Worm (Caenorhabditis elegans): Measurements from ENCODE around the gene cpt-6.

The cpt-6 gene

ce11 chrV:6514887-6515324 is 21.2 kb upstream of the cpt-6 start, which contains the start of gene dpy-11 (continued):
- TF ChIP-seq ceh-20 (GFP tag; IDR thresholded peaks at IDR 0.05): no peak
- peak; percentile 81 for TF ChIP-seq mep-1 (tag; optimal IDR thresholded peaks at IDR 0.05)
- no peak for TF ChIP-seq nhr-76 (tag; optimal IDR thresholded peaks at IDR 0.05)
- 0 out of 2 replicates have a peak, but pooled peaks have one; percentile 36 for TF ChIP-seq ctbp-1 (GFP tag; IDR thresholded peaks at IDR 0.05)
- TF ChIP-seq aha-1 (tag): peak; percentile 98
- TF ChIP-seq cey-2 (tag; optimal IDR thresholded peaks at IDR 0.05; ENCODE audit: borderline replicate concordance, insufficient read depth): no peak
- TF ChIP-seq lin-1 (GFP tag; IDR thresholded peaks at IDR 0.05): 0 out of 2 replicates have a peak, but pooled peaks have one; percentile 15
- no peak for TF ChIP-seq vab-7 (GFP tag; IDR thresholded peaks at IDR 0.05)
- TF ChIP-seq ZK546.5 (tag; optimal IDR thresholded peaks at IDR 0.05): no peak
- no peak for TF ChIP-seq ceh-28 (tag; optimal IDR thresholded peaks at IDR 0.05)
- TF ChIP-seq mdl-1 (tag; optimal IDR thresholded peaks at IDR 0.05): peak in 1 of 2 experiments; percentile 48
- TF ChIP-seq duxl-1 (tag; optimal IDR thresholded peaks at IDR 0.05; ENCODE audit: poor library complexity): peak; percentile 71
- no peak for TF ChIP-seq unc-62 (GFP tag; optimal IDR thresholded peaks at IDR 0.05 in 1 of 2)
- TF ChIP-seq unc-62 (tag; optimal IDR thresholded peaks at IDR 0.05): no peak
- TF ChIP-seq ztf-11 (tag; optimal IDR thresholded peaks at IDR 0.05): no peak
- peak; percentile 45; the same call in 1 of the 2 replicates for TF ChIP-seq snpc-1.2 (GFP tag; IDR thresholded peaks at IDR 0.05)
- peak; percentile 35; the same call in 1 of the 2 replicates for TF ChIP-seq ZK337.2 (GFP tag; IDR thresholded peaks at IDR 0.05)
- peak; percentile 59; the same call in 1 of the 2 replicates for TF ChIP-seq madf-9 (GFP tag; conservative IDR thresholded peaks at IDR 0.05)
- peak; percentile 49 for TF ChIP-seq lin-13 (GFP tag; optimal IDR thresholded peaks at IDR 0.05)
- TF ChIP-seq unc-130 (GFP tag; optimal IDR thresholded peaks at IDR 0.05): no peak
- no peak for TF ChIP-seq nhr-11 (tag; optimal IDR thresholded peaks at IDR 0.05)
- TF ChIP-seq D1046.2 (GFP tag; IDR thresholded peaks at IDR 0.05): no peak
- TF ChIP-seq mxl-2 (GFP tag; conservative IDR thresholded peaks at IDR 0.05): 0 out of 2 replicates have a peak, but pooled peaks have one; percentile 7
- peak; percentile 53 for TF ChIP-seq lin-38 (GFP tag; IDR thresholded peaks at IDR 0.05)
- TF ChIP-seq dve-1 (tag; optimal IDR thresholded peaks at IDR 0.05; ENCODE audit: insufficient read depth): peak; percentile 57
- peak; percentile 45 for TF ChIP-seq dmd-6 (GFP tag; IDR thresholded peaks at IDR 0.05)
- no peak for TF ChIP-seq zag-1 (tag; optimal IDR thresholded peaks at IDR 0.05)
- no peak for TF ChIP-seq dmd-9 (GFP tag; IDR thresholded peaks at IDR 0.05)
- no peak for TF ChIP-seq nhr-237 (tag; optimal IDR thresholded peaks at IDR 0.05)
- TF ChIP-seq nhr-77 (tag; optimal IDR thresholded peaks at IDR 0.05): peak; percentile 39
- no peak for TF ChIP-seq F37D6.2 (tag; optimal IDR thresholded peaks at IDR 0.05)
- TF ChIP-seq Y5F2A.4 (GFP tag; optimal IDR thresholded peaks at IDR 0.05): no peak
- no peak for TF ChIP-seq aly-2 (tag; optimal IDR thresholded peaks at IDR 0.05)
- peak; percentile 46 for TF ChIP-seq gei-8 (GFP tag; optimal IDR thresholded peaks at IDR 0.05)
- peak; percentile 49; the same call in 1 of the 2 replicates for TF ChIP-seq mdt-29 (GFP tag; IDR thresholded peaks at IDR 0.05)
- no peak for TF ChIP-seq set-16 (GFP tag; IDR thresholded peaks at IDR 0.05)
- TF ChIP-seq nhr-102 (tag; optimal IDR thresholded peaks at IDR 0.05): peak; percentile 29
- no peak for TF ChIP-seq unc-39 (tag; optimal IDR thresholded peaks at IDR 0.05)
- TF ChIP-seq php-3 (GFP tag; IDR thresholded peaks at IDR 0.05): 0 out of 2 replicates have a peak, but pooled peaks have one; percentile 8
- no peak for TF ChIP-seq saeg-2 (GFP tag; IDR thresholded peaks at IDR 0.05)

ce11 chrV:6513786-6514430 is 20.2 kb upstream of the cpt-6 start:
- TF ChIP-seq ces-1 (GFP tag; optimal IDR thresholded peaks at IDR 0.05) (no peak), unc-62 (GFP tag; optimal IDR thresholded peaks at IDR 0.05 in 1 of 2) (peak in 1 of 2 experiments; percentile 95), unc-62 (tag; optimal IDR thresholded peaks at IDR 0.05) (no peak)

Data from whole organism, L4 larva.